Worm (Caenorhabditis elegans): ENCODE measurements around the gene cku-80.

- TF ChIP-seq lin-32 (GFP tag; optimal IDR thresholded peaks at IDR 0.05) (no peak), mep-1 (tag; optimal IDR thresholded peaks at IDR 0.05) (no peak), blmp-1 (tag; optimal IDR thresholded peaks at IDR 0.05) (no peak), ztf-11 (tag; optimal IDR thresholded peaks at IDR 0.05) (no peak), unc-39 (tag; optimal IDR thresholded peaks at IDR 0.05) (no peak), ces-1 (GFP tag; optimal IDR thresholded peaks at IDR 0.05) (no peak), unc-62 (GFP tag; optimal IDR thresholded peaks at IDR 0.05) (no peak)
These were observed 4.5 kb upstream of the cku-80 start, which contains the start of gene R07E5.11 for ce11 chrIII:4415135-4415534.

All from whole organism, mixed stage, embryonic.